Fruit fly (Drosophila melanogaster): Measurements from ENCODE around the gene CG14005.

CG14005 gene

dm6 chr2L:5801926-5802325 is at the start of gene CG14005, which contains the start of gene CG7239:
TSS of gene CG14005 (minus strand) at chr2L:5801975.
TSS of gene CG7239 (plus strand) at chr2L:5802220.
- no peak for TF ChIP-seq Sin3A (optimal IDR thresholded peaks at IDR 0.05)
- no peak for TF ChIP-seq h (optimal IDR thresholded peaks at IDR 0.05)
- TF ChIP-seq psq (optimal IDR thresholded peaks at IDR 0.05): no peak
- no peak for TF ChIP-seq Myc (optimal IDR thresholded peaks at IDR 0.05)
- no peak for TF ChIP-seq ttk (optimal IDR thresholded peaks at IDR 0.05)
- TF ChIP-seq insv (optimal IDR thresholded peaks at IDR 0.05): no peak

- TF ChIP-seq Myc (optimal IDR thresholded peaks at IDR 0.05) (no peak), Sin3A (optimal IDR thresholded peaks at IDR 0.05) (no peak), ttk (optimal IDR thresholded peaks at IDR 0.05) (no peak), insv (optimal IDR thresholded peaks at IDR 0.05) (no peak), psq (optimal IDR thresholded peaks at IDR 0.05) (no peak), h (optimal IDR thresholded peaks at IDR 0.05) (no peak)
Measured at dm6 chr2L:5823704-5824103, 21.9 kb upstream of the CG14005 start, which contains the start of gene TrissinR. TSS of gene TrissinR (plus strand) at chr2L:5824004.

- TF ChIP-seq Sin3A (optimal IDR thresholded peaks at IDR 0.05): no peak
- TF ChIP-seq ttk (optimal IDR thresholded peaks at IDR 0.05): no peak
- TF ChIP-seq insv (optimal IDR thresholded peaks at IDR 0.05): no peak
- TF ChIP-seq h (optimal IDR thresholded peaks at IDR 0.05): no peak
- TF ChIP-seq Myc (optimal IDR thresholded peaks at IDR 0.05): no peak
Measured at dm6 chr2L:5820930-5821329, 19.2 kb upstream of the CG14005 start.

- TF ChIP-seq Sin3A (optimal IDR thresholded peaks at IDR 0.05) (no peak), psq (optimal IDR thresholded peaks at IDR 0.05) (no peak), ttk (optimal IDR thresholded peaks at IDR 0.05) (no peak), Myc (optimal IDR thresholded peaks at IDR 0.05) (no peak), insv (optimal IDR thresholded peaks at IDR 0.05) (no peak), h (optimal IDR thresholded peaks at IDR 0.05) (no peak)
Measured at dm6 chr2L:5818343-5818742, 16.6 kb upstream of the CG14005 start, which contains the start of gene COX6CL. TSS of gene COX6CL (minus strand) at chr2L:5818443.

- TF ChIP-seq Myc (optimal IDR thresholded peaks at IDR 0.05) (no peak), insv (optimal IDR thresholded peaks at IDR 0.05) (no peak), ttk (optimal IDR thresholded peaks at IDR 0.05) (no peak), h (optimal IDR thresholded peaks at IDR 0.05) (no peak), Sin3A (optimal IDR thresholded peaks at IDR 0.05) (no peak), psq (optimal IDR thresholded peaks at IDR 0.05) (no peak)
Measured at dm6 chr2L:5811274-5811673, 9.5 kb upstream of the CG14005 start, which contains the start of gene CG43307. TSS of gene CG43307 (plus strand) at chr2L:5811574.

- TF ChIP-seq h (optimal IDR thresholded peaks at IDR 0.05) (no peak), insv (optimal IDR thresholded peaks at IDR 0.05) (no peak), psq (optimal IDR thresholded peaks at IDR 0.05) (no peak)
Measured at dm6 chr2L:5805091-5805817, 3.5 kb upstream of the CG14005 start, which contains the start of gene CG11034. TSS of gene CG11034 (plus strand) at chr2L:5805395.

DNA sequence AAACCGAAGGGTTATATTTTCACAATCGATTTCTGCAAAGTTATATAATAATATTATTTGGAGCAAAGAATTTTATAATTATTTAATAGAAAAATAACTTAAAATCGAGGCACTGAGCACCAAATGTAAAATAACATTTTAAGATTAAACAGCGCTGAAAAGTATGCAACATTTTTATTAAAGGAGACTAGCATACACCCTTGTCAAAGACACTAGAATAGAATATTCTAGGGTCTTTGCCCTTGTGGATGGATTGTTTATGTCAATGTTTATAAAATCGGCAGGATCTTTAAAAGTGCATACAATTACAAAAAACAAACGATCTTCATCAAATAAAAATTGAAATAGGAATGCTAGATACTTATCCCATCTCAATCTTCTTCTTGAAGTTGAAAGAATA is 2.3 kb upstream of the CG14005 start:
- no peak for TF ChIP-seq psq (optimal IDR thresholded peaks at IDR 0.05)
- no peak for TF ChIP-seq Myc (optimal IDR thresholded peaks at IDR 0.05)
- TF ChIP-seq Sin3A (optimal IDR thresholded peaks at IDR 0.05): no peak

DNA sequence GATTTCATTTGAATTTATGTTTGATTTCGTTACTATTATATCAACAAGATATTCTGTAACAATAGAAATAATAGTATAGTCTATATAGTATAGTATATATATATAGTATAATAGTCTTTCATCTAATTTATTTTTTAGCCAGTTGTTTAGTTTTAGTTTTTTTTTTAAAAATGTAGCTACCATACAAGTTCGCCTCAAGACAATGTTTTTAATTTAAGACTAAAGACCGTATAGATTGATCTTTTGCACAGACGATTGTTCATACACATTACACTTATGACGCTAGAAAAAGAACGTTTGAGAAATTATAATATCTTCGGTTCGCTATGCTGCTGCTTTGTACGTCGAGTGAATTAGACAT is 1.4 kb downstream of the CG14005 start:
- TF ChIP-seq Sin3A (optimal IDR thresholded peaks at IDR 0.05): no peak
- TF ChIP-seq insv (optimal IDR thresholded peaks at IDR 0.05): no peak
- TF ChIP-seq Myc (optimal IDR thresholded peaks at IDR 0.05): no peak

dm6 chr2L:5799435-5800387 is 2.1 kb downstream of the CG14005 start, which contains the start of gene CG9171:
TSS of gene CG9171 (minus strand) at chr2L:5800253.
- TF ChIP-seq h (optimal IDR thresholded peaks at IDR 0.05): no peak
- TF ChIP-seq Sin3A (optimal IDR thresholded peaks at IDR 0.05): no peak
- no peak for TF ChIP-seq ttk (optimal IDR thresholded peaks at IDR 0.05)
- TF ChIP-seq insv (optimal IDR thresholded peaks at IDR 0.05): no peak
- no peak for TF ChIP-seq psq (optimal IDR thresholded peaks at IDR 0.05)
- TF ChIP-seq Myc (optimal IDR thresholded peaks at IDR 0.05): no peak

DNA sequence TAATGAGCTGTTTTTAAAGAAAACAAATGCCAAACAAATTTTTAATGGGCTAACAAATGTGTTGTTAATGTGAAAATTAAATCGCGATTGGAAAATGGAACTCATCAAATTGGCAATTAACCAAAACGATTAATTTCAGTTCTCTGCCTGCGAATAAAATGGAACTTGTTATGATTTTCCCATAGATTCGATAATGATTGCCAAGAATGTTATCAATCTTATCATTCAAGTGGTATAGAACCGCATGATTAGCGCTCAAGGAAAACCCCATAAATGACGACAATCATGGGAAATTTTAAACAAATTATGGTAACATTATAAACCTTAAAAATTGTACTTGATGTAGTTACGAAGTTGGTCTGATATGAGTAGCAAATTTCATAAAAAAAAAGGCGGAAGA is 3.1 kb downstream of the CG14005 start:
- TF ChIP-seq insv (optimal IDR thresholded peaks at IDR 0.05): no peak
- TF ChIP-seq ttk (optimal IDR thresholded peaks at IDR 0.05): no peak
- no peak for TF ChIP-seq psq (optimal IDR thresholded peaks at IDR 0.05)
- no peak for TF ChIP-seq h (optimal IDR thresholded peaks at IDR 0.05)

DNA sequence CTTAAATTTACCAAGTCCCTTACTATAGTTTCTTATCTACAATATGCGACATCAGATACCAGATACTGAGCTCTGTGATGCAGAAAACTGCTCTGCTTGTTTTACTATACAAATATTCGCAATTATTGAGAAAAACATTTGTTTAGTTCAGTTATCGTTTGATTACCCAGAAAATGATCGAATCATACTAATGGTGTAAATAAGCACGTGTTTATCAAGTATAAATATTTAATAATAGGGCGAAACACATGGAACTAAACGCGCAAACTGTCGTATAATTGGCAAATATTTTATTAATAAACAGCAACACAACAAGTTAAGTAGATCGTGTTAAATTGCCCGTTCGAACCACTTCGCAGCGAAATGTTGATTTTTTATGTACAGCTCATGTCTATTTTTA is 3.8 kb downstream of the CG14005 start:
- TF ChIP-seq insv (optimal IDR thresholded peaks at IDR 0.05) (no peak), Myc (optimal IDR thresholded peaks at IDR 0.05) (no peak), ttk (optimal IDR thresholded peaks at IDR 0.05) (no peak), Sin3A (optimal IDR thresholded peaks at IDR 0.05) (no peak), h (optimal IDR thresholded peaks at IDR 0.05) (no peak), psq (optimal IDR thresholded peaks at IDR 0.05) (no peak)

DNA sequence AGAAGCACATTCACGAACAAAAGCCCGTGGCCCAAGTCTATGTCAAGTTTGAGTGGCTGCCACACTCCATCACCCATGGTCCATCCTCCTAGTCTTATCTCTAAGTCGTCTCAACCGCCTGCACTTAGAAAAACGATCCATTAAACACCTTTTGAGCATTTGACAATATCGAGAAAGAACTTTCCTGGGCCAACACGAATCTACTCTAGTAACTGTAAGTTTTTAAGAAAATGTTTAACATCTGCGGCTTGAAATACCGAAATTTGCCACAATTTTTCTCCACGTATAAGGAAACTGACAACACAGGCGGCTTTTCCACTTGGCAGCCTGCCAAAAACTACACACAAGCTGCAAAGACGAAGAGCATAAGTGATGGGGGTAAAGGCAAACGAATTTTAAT is 6.6 kb downstream of the CG14005 start:
- TF ChIP-seq insv (optimal IDR thresholded peaks at IDR 0.05) (no peak), ttk (optimal IDR thresholded peaks at IDR 0.05) (no peak), Sin3A (optimal IDR thresholded peaks at IDR 0.05) (no peak), psq (optimal IDR thresholded peaks at IDR 0.05) (no peak), h (optimal IDR thresholded peaks at IDR 0.05) (no peak), Myc (optimal IDR thresholded peaks at IDR 0.05) (no peak)

Measured in Kc167 (cell line).